Worm (Caenorhabditis elegans): ENCODE results near the gene spp-28.

The spp-28 gene

ce11 chrIII:4193659-4194103 is 3.5 kb upstream of the spp-28 start, which contains the start of gene xbp-1:
TSS of gene xbp-1 (plus strand) at chrIII:4193809.
- TF ChIP-seq elt-2 (tag; optimal IDR thresholded peaks at IDR 0.05), result peak; percentile 76
- TF ChIP-seq dve-1 (tag; optimal IDR thresholded peaks at IDR 0.05), result peak; percentile 87
- no peak for TF ChIP-seq lim-6 (tag; optimal IDR thresholded peaks at IDR 0.05)
- TF ChIP-seq ceh-18 (tag; optimal IDR thresholded peaks at IDR 0.05), result peak; percentile 71
- peak; percentile 59 for TF ChIP-seq pqm-1 (tag; optimal IDR thresholded peaks at IDR 0.05)
- TF ChIP-seq pax-1 (tag; optimal IDR thresholded peaks at IDR 0.05), result peak; percentile 77
- peak; percentile 41 for TF ChIP-seq dmd-4 (tag; optimal IDR thresholded peaks at IDR 0.05; ENCODE audit: borderline replicate concordance)
- TF ChIP-seq ceh-19 (GFP tag; optimal IDR thresholded peaks at IDR 0.05), result no peak
- no peak for TF ChIP-seq elt-4 (tag; optimal IDR thresholded peaks at IDR 0.05)
- no peak for TF ChIP-seq pha-4 (tag; optimal IDR thresholded peaks at IDR 0.05)
- TF ChIP-seq ceh-31 (tag; optimal IDR thresholded peaks at IDR 0.05), result peak; percentile 71
- peak; percentile 62 for TF ChIP-seq hlh-30 (tag; optimal IDR thresholded peaks at IDR 0.05; ENCODE audit: insufficient read depth)
- TF ChIP-seq Y22D7AL.16 (tag; optimal IDR thresholded peaks at IDR 0.05), result no peak
- TF ChIP-seq unc-42 (tag; optimal IDR thresholded peaks at IDR 0.05), result peak; percentile 51
- TF ChIP-seq ceh-14 (tag; optimal IDR thresholded peaks at IDR 0.05), result peak; percentile 38
- TF ChIP-seq F13H6.1 (tag; optimal IDR thresholded peaks at IDR 0.05), result no peak
- no peak for TF ChIP-seq pros-1 (tag; optimal IDR thresholded peaks at IDR 0.05)
- no peak for TF ChIP-seq hlh-6 (tag; optimal IDR thresholded peaks at IDR 0.05)
- TF ChIP-seq ref-2 (tag; optimal IDR thresholded peaks at IDR 0.05), result peak; percentile 68
- peak; percentile 20 for TF ChIP-seq fkh-10 (GFP tag; optimal IDR thresholded peaks at IDR 0.05)
- TF ChIP-seq ets-4 (tag; optimal IDR thresholded peaks at IDR 0.05), result peak; percentile 38
- no peak for TF ChIP-seq ceh-22 (tag; optimal IDR thresholded peaks at IDR 0.05)
- no peak for TF ChIP-seq npax-4 (tag; optimal IDR thresholded peaks at IDR 0.05)
- TF ChIP-seq T23F11.4 (GFP tag; optimal IDR thresholded peaks at IDR 0.05), result no peak
- no peak for TF ChIP-seq gmeb-2 (tag; optimal IDR thresholded peaks at IDR 0.05)
- TF ChIP-seq nfya-1 (tag; optimal IDR thresholded peaks at IDR 0.05), result peak; percentile 87
- TF ChIP-seq ztf-16 (tag; optimal IDR thresholded peaks at IDR 0.05), result no peak
- TF ChIP-seq ama-1 (optimal IDR thresholded peaks at IDR 0.05), result peak; percentile 23
- TF ChIP-seq hlh-15 (tag; optimal IDR thresholded peaks at IDR 0.05), result no peak
- no peak for TF ChIP-seq nhr-232 (tag; optimal IDR thresholded peaks at IDR 0.05)
- TF ChIP-seq C08G9.2 (tag; optimal IDR thresholded peaks at IDR 0.05), result peak; percentile 11
- TF ChIP-seq unc-3 (GFP tag; conservative IDR thresholded peaks at IDR 0.05), result no peak
- TF ChIP-seq unc-3 (tag; optimal IDR thresholded peaks at IDR 0.05), result no peak
- TF ChIP-seq madf-2 (tag; optimal IDR thresholded peaks at IDR 0.05), result peak; percentile 22
- peak; percentile 90 for TF ChIP-seq unc-55 (GFP tag; optimal IDR thresholded peaks at IDR 0.05)
- TF ChIP-seq ceh-48 (tag; optimal IDR thresholded peaks at IDR 0.05), result no peak
- peak; percentile 76 for TF ChIP-seq rnt-1 (tag; optimal IDR thresholded peaks at IDR 0.05)
- TF ChIP-seq tbx-2 (tag; optimal IDR thresholded peaks at IDR 0.05), result peak; percentile 69
- TF ChIP-seq pat-9 (tag; optimal IDR thresholded peaks at IDR 0.05), result no peak
- TF ChIP-seq ceh-24 (tag; optimal IDR thresholded peaks at IDR 0.05), result no peak
- no peak; the same call in 1 of the 2 replicates for TF ChIP-seq sox-2 (GFP tag; IDR thresholded peaks at IDR 0.05)
- TF ChIP-seq ceh-34 (tag; optimal IDR thresholded peaks at IDR 0.05), result no peak
- TF ChIP-seq ceh-2 (tag; optimal IDR thresholded peaks at IDR 0.05), result no peak
- no peak for TF ChIP-seq hlh-13 (GFP tag; optimal IDR thresholded peaks at IDR 0.05)
- no peak for TF ChIP-seq odd-2 (tag; optimal IDR thresholded peaks at IDR 0.05)
- peak; percentile 2 for TF ChIP-seq sdc-2 (tag; optimal IDR thresholded peaks at IDR 0.05)
